Fruit fly (Drosophila melanogaster) whole organism, embryonic: Measurements from ENCODE around the gene qtc.

ENCODE experiments used
- Ada2b ChIP-seq: fragments of 200-800 bp; sonication (Bioruptor generic); IDR thresholded peaks from 2 replicates; pipeline ENCODE4 v1.3.6; 2022; ENCODE audit warnings: missing biosample characterization, missing genetic modification characterization
- Asciz ChIP-seq: fragments of 200-800 bp; sonication (Bioruptor generic); optimal IDR thresholded peaks from 2 replicates; lab custom pipeline; 2017; ENCODE audit warnings: missing biosample characterization, mild to moderate bottlenecking, missing genetic modification characterization, missing genetic modification reagents
- CG10147 ChIP-seq: fragments of 200-800 bp; sonication (Bioruptor generic); optimal IDR thresholded peaks from 2 replicates; lab custom pipeline; 2019; ENCODE audit warnings: missing biosample characterization, mild to moderate bottlenecking, missing genetic modification characterization, moderate library complexity
- CG10565 ChIP-seq: fragments of 200-800 bp; sonication (Bioruptor generic); optimal IDR thresholded peaks from 3 replicates; lab custom pipeline; 2016; ENCODE audit warnings: missing biosample characterization, mild to moderate bottlenecking, missing genetic modification characterization
- CG12391 ChIP-seq: fragments of 200-800 bp; sonication (Bioruptor generic); optimal IDR thresholded peaks from 3 replicates; lab custom pipeline; 2018; ENCODE audit warnings: missing biosample characterization, mild to moderate bottlenecking, missing genetic modification characterization, moderate library complexity
- CG13287 ChIP-seq: fragments of 200-800 bp; sonication (Bioruptor generic); IDR thresholded peaks from 2 replicates; pipeline ENCODE4 v1.3.6; 2022; ENCODE audit warnings: missing biosample characterization, missing genetic modification characterization; ENCODE audit not compliant: partially characterized antibody
- CG13894 ChIP-seq: fragments of 200-800 bp; sonication (Bioruptor generic); optimal IDR thresholded peaks from 3 replicates; lab custom pipeline; 2018; ENCODE audit warnings: missing biosample characterization, mild to moderate bottlenecking, missing genetic modification characterization, moderate library complexity
- CG18599 ChIP-seq: fragments of 200-800 bp; sonication (Bioruptor generic); optimal IDR thresholded peaks from 3 replicates; lab custom pipeline; 2017; ENCODE audit warnings: missing biosample characterization, missing genetic modification characterization, mild to moderate bottlenecking, moderate library complexity, missing genetic modification reagents
- CG2202 ChIP-seq: fragments of 200-800 bp; sonication (Bioruptor generic); optimal IDR thresholded peaks from 2 replicates; lab custom pipeline; 2018; ENCODE audit warnings: missing biosample characterization, mild to moderate bottlenecking, missing genetic modification characterization
- CG30431 ChIP-seq: fragments of 200-800 bp; sonication (Bioruptor generic); optimal IDR thresholded peaks from 2 replicates; lab custom pipeline; 2017; ENCODE audit warnings: missing biosample characterization, missing genetic modification characterization
- CG34422 ChIP-seq: fragments of 200-800 bp; sonication (Bioruptor generic); IDR thresholded peaks from 3 replicates; pipeline ENCODE4 v1.3.6; 2022; ENCODE audit warnings: missing biosample characterization, missing genetic modification characterization
- CG6791 ChIP-seq: fragments of 200-800 bp; sonication (Bioruptor generic); IDR thresholded peaks from 3 replicates; pipeline ENCODE4 v1.3.6; 2022; ENCODE audit warnings: missing biosample characterization, missing genetic modification characterization; ENCODE audit not compliant: partially characterized antibody
- CG6854 ChIP-seq: fragments of 200-800 bp; sonication (Bioruptor generic); optimal IDR thresholded peaks from 3 replicates; lab custom pipeline; 2017; ENCODE audit warnings: missing biosample characterization, mild to moderate bottlenecking, missing genetic modification characterization
- CG7372 ChIP-seq: fragments of 200-800 bp; sonication (Bioruptor generic); IDR thresholded peaks from 2 replicates; pipeline ENCODE4 v1.3.6; 2022; ENCODE audit warnings: missing biosample characterization, missing genetic modification characterization
- CG8765 ChIP-seq: fragments of 200-800 bp; sonication (Bioruptor generic); IDR thresholded peaks from 2 replicates; pipeline ENCODE4 v1.3.6; 2022; ENCODE audit warnings: missing biosample characterization, missing genetic modification characterization
- CG9727 ChIP-seq: fragments of 200-800 bp; sonication (Bioruptor generic); optimal IDR thresholded peaks from 3 replicates; lab custom pipeline; 2017; ENCODE audit warnings: missing biosample characterization, mild to moderate bottlenecking, missing genetic modification characterization
- CG9797 ChIP-seq: fragments of 200-800 bp; sonication (Bioruptor generic); optimal IDR thresholded peaks from 3 replicates; lab custom pipeline; 2018; ENCODE audit warnings: missing biosample characterization, mild to moderate bottlenecking, missing genetic modification characterization
- CoRest ChIP-seq: fragments of 200-800 bp; sonication (Bioruptor generic); optimal IDR thresholded peaks from 3 replicates; lab custom pipeline; 2018; ENCODE audit warnings: missing biosample characterization, mild to moderate bottlenecking, missing genetic modification characterization, moderate library complexity
- D19B ChIP-seq: fragments of 200-800 bp; sonication (Bioruptor generic); optimal IDR thresholded peaks from 2 replicates; lab custom pipeline; 2017; ENCODE audit warnings: missing biosample characterization, mild to moderate bottlenecking, missing genetic modification characterization
- H15 ChIP-seq: fragments of 200-800 bp; sonication (Bioruptor generic); IDR thresholded peaks from 3 replicates; pipeline ENCODE4 v1.3.6; 2022; ENCODE audit warnings: missing biosample characterization, missing genetic modification characterization
- HmgD ChIP-seq: fragments of 200-800 bp; sonication (Bioruptor generic); optimal IDR thresholded peaks from 3 replicates; lab custom pipeline; 2016; ENCODE audit warnings: missing biosample characterization, missing genetic modification characterization
- Med ChIP-seq: fragments of 200-800 bp; sonication (Bioruptor generic); peaks from one replicate; lab custom pipeline; 2016; ENCODE audit warnings: missing biosample characterization, missing genetic modification characterization, mild to moderate bottlenecking, inconsistent platforms, moderate library complexity
- Nf-YC ChIP-seq: fragments of 200-800 bp; optimal IDR thresholded peaks from 3 replicates; lab custom pipeline; 2019; ENCODE audit warnings: missing biosample characterization, mild to moderate bottlenecking, missing genetic modification characterization, moderate library complexity
- Pdp1 ChIP-seq, 2 experiments: fragments of 200-800 bp; sonication (Bioruptor generic); optimal IDR thresholded peaks; 3 replicates each; lab custom pipeline; 2016; ENCODE audit warnings: missing biosample characterization in 2 of 2, missing genetic modification characterization in 2 of 2, mild to moderate bottlenecking in 1 of 2, moderate library complexity in 1 of 2
- Rfx ChIP-seq: fragments of 200-800 bp; sonication (Bioruptor generic); IDR thresholded peaks from 2 replicates; pipeline ENCODE4 v1.3.6; 2022; ENCODE audit warnings: missing biosample characterization, missing genetic modification characterization
- TFAM ChIP-seq: fragments of 200-800 bp; sonication (Bioruptor generic); optimal IDR thresholded peaks from 2 replicates; lab custom pipeline; 2017; ENCODE audit warnings: missing biosample characterization, missing genetic modification characterization, inconsistent platforms
- Trl ChIP-seq, 3 experiments: fragments of >200 bp in 2 of 3; fragments of 200-800 bp in 1 of 3; sonication (Bioruptor generic) in 1 of 3; optimal IDR thresholded peaks; 2 replicates in 1 of 3; 3 replicates in 2 of 3; lab custom pipeline; 2016 to 2017; ENCODE audit warnings: missing biosample characterization in 1 of 3, missing genetic modification characterization in 1 of 3
- abd-A ChIP-seq: fragments of 200-800 bp; sonication (Bioruptor generic); optimal IDR thresholded peaks from 3 replicates; lab custom pipeline; 2019; ENCODE audit warnings: missing biosample characterization, mild to moderate bottlenecking, missing genetic modification characterization, moderate library complexity
- caup ChIP-seq: fragments of 200-800 bp; sonication (Bioruptor generic); optimal IDR thresholded peaks from 3 replicates; lab custom pipeline; 2017; ENCODE audit warnings: missing biosample characterization, mild to moderate bottlenecking, missing genetic modification characterization, moderate library complexity; ENCODE audit not compliant: severe bottlenecking
- chif ChIP-seq, 2 experiments: fragments of 200-800 bp; sonication (Bioruptor generic); optimal IDR thresholded peaks; 3 replicates each; lab custom pipeline; 2016; ENCODE audit warnings: missing biosample characterization in 2 of 2, missing genetic modification characterization in 2 of 2
- dan ChIP-seq: fragments of 200-800 bp; sonication (Bioruptor generic); IDR thresholded peaks from 2 replicates; pipeline ENCODE4 v1.3.6; 2022; ENCODE audit warnings: missing biosample characterization, missing genetic modification characterization
- dimm ChIP-seq: fragments of 200-800 bp; sonication (Bioruptor generic); IDR thresholded peaks from 2 replicates; pipeline ENCODE4 v1.3.6; 2022; ENCODE audit warnings: missing biosample characterization, missing genetic modification characterization
- esg ChIP-seq: fragments of 200-800 bp; sonication (Bioruptor generic); conservative IDR thresholded peaks from 2 replicates; pipeline ENCODE4 v1.3.6; 2022; ENCODE audit warnings: missing biosample characterization, missing genetic modification characterization
- ewg ChIP-seq: fragments of 200-800 bp; sonication (Bioruptor generic); optimal IDR thresholded peaks from 3 replicates; lab custom pipeline; 2017; ENCODE audit warnings: mild to moderate bottlenecking, missing biosample characterization, missing genetic modification reagents, missing genetic modification characterization
- h ChIP-seq: fragments of >200 bp; optimal IDR thresholded peaks from 2 replicates; lab custom pipeline; 2017
- hbn ChIP-seq: fragments of 200-800 bp; sonication (Bioruptor generic); IDR thresholded peaks from 2 replicates; pipeline ENCODE4 v1.3.6; 2022; ENCODE audit warnings: missing biosample characterization, missing genetic modification characterization; ENCODE audit not compliant: partially characterized antibody
- jumu ChIP-seq: fragments of 200-800 bp; sonication (Bioruptor generic); optimal IDR thresholded peaks from 3 replicates; lab custom pipeline; 2016; ENCODE audit warnings: missing biosample characterization, missing genetic modification characterization
- oc ChIP-seq: fragments of 200-800 bp; sonication (Bioruptor generic); optimal IDR thresholded peaks from 2 replicates; lab custom pipeline; 2018; ENCODE audit warnings: missing biosample characterization, mild to moderate bottlenecking, missing genetic modification characterization, moderate library complexity
- onecut ChIP-seq: fragments of 200-800 bp; sonication (Bioruptor generic); IDR thresholded peaks from 2 replicates; pipeline ENCODE4 v1.3.6; 2022; ENCODE audit warnings: missing biosample characterization, missing genetic modification characterization
- org-1 ChIP-seq: fragments of 200-800 bp; sonication (Bioruptor generic); optimal IDR thresholded peaks from 2 replicates; lab custom pipeline; 2017; ENCODE audit warnings: missing biosample characterization, missing genetic modification characterization
- pros ChIP-seq: fragments of 200-800 bp; sonication (Bioruptor generic); optimal IDR thresholded peaks from 3 replicates; lab custom pipeline; 2019; ENCODE audit warnings: missing biosample characterization, mild to moderate bottlenecking, missing genetic modification characterization, moderate library complexity
- ro ChIP-seq: fragments of 200-800 bp; sonication (Bioruptor generic); IDR thresholded peaks from 2 replicates; pipeline ENCODE4 v1.3.6; 2022; ENCODE audit warnings: missing biosample characterization, missing genetic modification characterization
- sqz ChIP-seq: fragments of 200-800 bp; sonication (Bioruptor generic); optimal IDR thresholded peaks from 3 replicates; lab custom pipeline; 2018; ENCODE audit warnings: missing biosample characterization, mild to moderate bottlenecking, missing genetic modification characterization
- ssp ChIP-seq: fragments of 200-800 bp; sonication (Bioruptor generic); IDR thresholded peaks from 2 replicates; pipeline ENCODE4 v1.3.6; 2022; ENCODE audit warnings: missing biosample characterization, missing genetic modification characterization
- tin ChIP-seq: fragments of 200-800 bp; sonication (Bioruptor generic); optimal IDR thresholded peaks from 3 replicates; lab custom pipeline; 2016; ENCODE audit warnings: missing biosample characterization, missing genetic modification characterization
- toy ChIP-seq: fragments of 200-800 bp; sonication (Bioruptor generic); IDR thresholded peaks from 2 replicates; pipeline ENCODE4 v1.3.6; 2022; ENCODE audit warnings: missing biosample characterization, missing genetic modification characterization
- vvl ChIP-seq: fragments of 200-800 bp; sonication (Bioruptor generic); IDR thresholded peaks from 2 replicates; pipeline ENCODE4 v1.3.6; 2022; ENCODE audit warnings: missing biosample characterization, missing genetic modification characterization
- wdn ChIP-seq: fragments of 200-800 bp; sonication (Bioruptor generic); IDR thresholded peaks from 2 replicates; pipeline ENCODE4 v1.3.6; 2022; ENCODE audit warnings: missing biosample characterization, missing genetic modification characterization
- wek ChIP-seq: fragments of 200-800 bp; sonication (Bioruptor generic); optimal IDR thresholded peaks from 3 replicates; lab custom pipeline; 2018; ENCODE audit warnings: missing biosample characterization, mild to moderate bottlenecking, missing genetic modification characterization, moderate library complexity
- wor ChIP-seq: fragments of 200-800 bp; sonication (Bioruptor generic); IDR thresholded peaks from 2 replicates; pipeline ENCODE4 v1.3.6; 2022; ENCODE audit warnings: missing biosample characterization, missing genetic modification characterization
- z ChIP-seq: fragments of 200-800 bp; sonication (Bioruptor generic); IDR thresholded peaks from 3 replicates; pipeline ENCODE4 v1.3.6; 2022; ENCODE audit warnings: missing biosample characterization, missing genetic modification characterization

Gene qtc

DNA sequence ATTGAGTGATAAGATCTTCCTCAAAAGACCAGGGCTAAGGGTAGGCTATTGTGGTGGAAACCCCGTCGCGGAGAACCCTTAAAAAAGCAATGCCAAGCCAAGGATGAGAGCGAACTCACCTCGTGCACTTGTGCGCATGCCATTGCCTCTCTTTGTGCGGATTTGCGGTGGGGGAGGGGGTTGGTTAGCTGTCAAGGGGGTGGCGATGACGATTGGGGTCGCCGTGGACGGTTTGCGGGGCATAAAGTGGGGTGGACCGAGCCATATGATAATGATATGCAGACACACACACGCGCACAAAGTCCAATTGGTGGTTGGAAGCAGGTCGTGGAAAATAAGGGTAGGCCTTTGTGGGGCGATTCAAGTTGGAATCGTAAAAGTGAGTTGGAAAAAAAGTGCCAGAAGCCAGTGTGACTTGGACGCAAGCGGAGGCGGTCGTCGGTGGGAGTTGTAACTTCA lies 23.2 kb upstream of the qtc start, which contains the start of the genes CG14042 and SP555 (continued):
- TF ChIP-seq jumu: no peak
- TF ChIP-seq toy (GFP tag; lab: Robert Waterston, UW): no peak
- TF ChIP-seq wek (GFP tag; lab: Kevin White, UChicago): no peak
- no peak for TF ChIP-seq CoRest (tag; lab: Kevin White, UChicago)
- no peak for TF ChIP-seq HmgD (GFP tag; lab: Kevin White, UChicago)
- TF ChIP-seq CG9727 (GFP tag; lab: Kevin White, UChicago): no peak
- TF ChIP-seq Med (GFP tag; lab: Kevin White, UChicago): peak; percentile 7
- TF ChIP-seq CG12391: no peak
- no peak for TF ChIP-seq tin (GFP tag; lab: Kevin White, UChicago)
- no peak for TF ChIP-seq D19B (GFP tag; lab: Kevin White, UChicago)
- TF ChIP-seq H15 (GFP tag; lab: Robert Waterston, UW): no peak
- TF ChIP-seq CG34422 (GFP tag; lab: Robert Waterston, UW): no peak
- TF ChIP-seq Trl (optimal IDR thresholded peaks at IDR 0.05; lab: Kevin White, UChicago): peak; percentile 28 to 35
- TF ChIP-seq Trl (GFP tag; optimal IDR thresholded peaks at IDR 0.05; lab: Kevin White, UChicago): no peak
- TF ChIP-seq oc: no peak
- peak; percentile 76 for TF ChIP-seq vvl (GFP tag; lab: Robert Waterston, UW)
- no peak for TF ChIP-seq caup (GFP tag; lab: Kevin White, UChicago)
- TF ChIP-seq dimm (GFP tag; lab: Robert Waterston, UW): no peak
- no peak for TF ChIP-seq CG10147 (GFP tag; lab: Kevin White, UChicago)
- TF ChIP-seq CG13287: 0 out of 2 replicates have a peak, but pooled peaks have one; percentile 7
- 0 out of 3 replicates have a peak, but pooled peaks have one; percentile 41 for TF ChIP-seq CG6791
- 0 out of 3 replicates have a peak, but pooled peaks have one; percentile 23 for TF ChIP-seq z (GFP tag; lab: Robert Waterston, UW)
- peak; percentile 86 for TF ChIP-seq Nf-YC
- TF ChIP-seq CG8765 (GFP tag; lab: Robert Waterston, UW): no peak
- TF ChIP-seq esg (GFP tag; lab: Robert Waterston, UW): no peak
- TF ChIP-seq ro (GFP tag; lab: Robert Waterston, UW): no peak
- no peak for TF ChIP-seq CG10565 (GFP tag; lab: Kevin White, UChicago)
- no peak for TF ChIP-seq org-1
- TF ChIP-seq CG7372 (GFP tag; lab: Robert Waterston, UW): no peak
- TF ChIP-seq dan (GFP tag; lab: Robert Waterston, UW): no peak
- no peak for TF ChIP-seq CG9797
- TF ChIP-seq CG2202 (tag; lab: Kevin White, UChicago): no peak
- TF ChIP-seq hbn (GFP tag; lab: Robert Waterston, UW): no peak
- no peak for TF ChIP-seq ssp (GFP tag; lab: Robert Waterston, UW)
- no peak for TF ChIP-seq Pdp1 (GFP tag; optimal IDR thresholded peaks at IDR 0.05; lab: Kevin White, UChicago)
- TF ChIP-seq Rfx (GFP tag; lab: Robert Waterston, UW): no peak
- peak; percentile 66 for TF ChIP-seq CG13894 (tag; lab: Kevin White, UChicago)
- TF ChIP-seq Ada2b (GFP tag; lab: Robert Waterston, UW): no peak
- TF ChIP-seq chif (GFP tag; optimal IDR thresholded peaks at IDR 0.05; lab: Kevin White, UChicago): no peak
- no peak for TF ChIP-seq Asciz (GFP tag; lab: Kevin White, UChicago)
- no peak for TF ChIP-seq TFAM
- TF ChIP-seq ewg (GFP tag; lab: Kevin White, UChicago): peak; percentile 95
- TF ChIP-seq onecut (GFP tag; lab: Robert Waterston, UW): no peak
- peak; percentile 12 for TF ChIP-seq CG18599
- peak; percentile 86 for TF ChIP-seq abd-A (tag; lab: Kevin White, UChicago)
- no peak for TF ChIP-seq h (lab: Kevin White, UChicago)
- 0 out of 2 replicates have a peak, but pooled peaks have one; percentile 31 for TF ChIP-seq wdn (GFP tag; lab: Robert Waterston, UW)
- peak; percentile 63 for TF ChIP-seq sqz (GFP tag; lab: Kevin White, UChicago)
- peak; percentile 14 for TF ChIP-seq CG6854 (GFP tag; lab: Kevin White, UChicago)
- TF ChIP-seq pros (GFP tag; lab: Kevin White, UChicago): peak; percentile 96
- TF ChIP-seq wor: no peak
- no peak for TF ChIP-seq CG30431 (GFP tag; lab: Kevin White, UChicago)
